Worm (Caenorhabditis elegans) whole organism, L1 larva: ENCODE results near the gene imph-1.

Experiments used
- ceh-63 ChIP-seq: fragments of 200-800 bp; sonication (Bioruptor generic); optimal IDR thresholded peaks from 2 replicates; lab custom pipeline; 2018; ENCODE audit warnings: mild to moderate bottlenecking, missing genetic modification characterization, missing compliant biosample characterization
- fos-1 ChIP-seq: fragments of 150-350 bp; optimal IDR thresholded peaks from 2 replicates; lab custom pipeline; 2014; ENCODE audit warnings: missing biosample characterization, missing genetic modification characterization
- nhr-76 ChIP-seq: sonication (generic microtip); optimal IDR thresholded peaks from 2 replicates; lab custom pipeline; 2017; ENCODE audit warnings: missing biosample characterization, missing genetic modification characterization
- pag-3 ChIP-seq: sonication (generic microtip); optimal IDR thresholded peaks from 2 replicates; lab custom pipeline; 2017; ENCODE audit warnings: missing genetic modification characterization, mild to moderate bottlenecking, missing compliant biosample characterization, antibody characterized with exemption, borderline replicate concordance; ENCODE audit not compliant: insufficient read depth
- pqm-1 ChIP-seq: sonication (generic microtip); optimal IDR thresholded peaks from 3 replicates; lab custom pipeline; 2017; ENCODE audit warnings: missing biosample characterization, missing genetic modification characterization
- ztf-11 ChIP-seq, 2 experiments: sonication (generic microtip); optimal IDR thresholded peaks; 2 replicates each; lab custom pipeline; 2016 to 2017; ENCODE audit warnings: missing genetic modification characterization in 2 of 2, missing biosample characterization in 1 of 2, missing compliant biosample characterization in 1 of 2

ce11 chrIII:4568030-4568429 lies 14.6 kb downstream of the imph-1 start, which contains the start of gene mlcd-1:
- TF ChIP-seq fos-1 (tag; lab: Kevin White, UChicago) (no peak), ceh-63 (GFP tag; lab: Kevin White, UChicago) (no peak), pag-3 (tag; lab: Kevin White, UChicago) (no peak), ztf-11 (tag; optimal IDR thresholded peaks at IDR 0.05; lab: Kevin White, UChicago) (no peak), pqm-1 (tag; lab: Kevin White, UChicago) (no peak), nhr-76 (no peak)
